Fruit fly (Drosophila melanogaster): Measurements from ENCODE around the gene hzg.
A peak's percentile ranks its signal among the peaks of the same experiment; 100 is the strongest.

Gene hzg

DNA sequence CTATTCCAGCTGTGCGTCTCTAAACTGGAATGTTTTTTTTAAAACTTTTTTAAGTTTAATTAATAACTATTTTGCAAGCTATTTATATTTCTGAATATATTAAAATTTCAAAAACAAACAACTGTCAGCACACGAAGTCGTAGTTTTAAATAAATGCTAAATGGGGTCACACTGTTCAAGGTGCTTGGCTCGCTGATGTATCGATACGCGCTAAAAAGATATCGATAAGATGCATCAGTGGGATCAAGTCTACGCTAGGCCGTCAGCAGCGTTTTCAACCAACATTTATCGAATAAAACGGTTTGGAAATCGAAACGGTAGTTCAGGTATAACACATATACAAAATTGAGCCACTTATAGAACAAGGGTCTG is 46.3 kb upstream of the hzg start, which contains the start of gene Diap1 (continued):
- TF ChIP-seq pzg (GFP tag; optimal IDR thresholded peaks at IDR 0.05) (peak; percentile 99), gfzf (GFP tag; optimal IDR thresholded peaks at IDR 0.05) (peak; percentile 58), ttk (GFP tag; IDR thresholded peaks at IDR 0.05) (no peak), CG17568 (GFP tag; optimal IDR thresholded peaks at IDR 0.05) (no peak), Doc3 (GFP tag; IDR thresholded peaks at IDR 0.05; ENCODE audit: partially characterized antibody) (peak; percentile 85), danr (GFP tag; IDR thresholded peaks at IDR 0.05) (no peak), trem (tag; optimal IDR thresholded peaks at IDR 0.05) (peak; percentile 76), Eip74EF (GFP tag; optimal IDR thresholded peaks at IDR 0.05) (no peak), CG34224 (GFP tag; IDR thresholded peaks at IDR 0.05; ENCODE audit: partially characterized antibody) (peak; percentile 80), ftz-f1 (GFP tag; optimal IDR thresholded peaks at IDR 0.05) (peak; percentile 53), CG14860 (GFP tag; IDR thresholded peaks at IDR 0.05; ENCODE audit: partially characterized antibody) (peak; percentile 84), seq (GFP tag; IDR thresholded peaks at IDR 0.05) (0 out of 2 replicates have a peak, but pooled peaks have one; percentile 3), NFAT (GFP tag; IDR thresholded peaks at IDR 0.05) (no peak), CG11560 (tag; IDR thresholded peaks at IDR 0.05) (peak; percentile 100), CG42726 (GFP tag; IDR thresholded peaks at IDR 0.05; ENCODE audit: partially characterized antibody) (peak; percentile 91), Gsc (GFP tag; IDR thresholded peaks at IDR 0.05) (no peak), CG10267 (tag; optimal IDR thresholded peaks at IDR 0.05) (peak; percentile 59), ci (GFP tag; IDR thresholded peaks at IDR 0.05) (peak; percentile 14; the same call in 2 of the 3 replicates), Opbp (GFP tag; IDR thresholded peaks at IDR 0.05; ENCODE audit: partially characterized antibody) (peak; percentile 81; the same call in 2 of the 3 replicates), CG7963 (GFP tag; IDR thresholded peaks at IDR 0.05; ENCODE audit: partially characterized antibody) (peak; percentile 91), CG1603 (tag; optimal IDR thresholded peaks at IDR 0.05) (peak; percentile 71), Sin3A (optimal IDR thresholded peaks at IDR 0.05) (peak; percentile 71), prd (optimal IDR thresholded peaks at IDR 0.05) (no peak), prd (GFP tag; IDR thresholded peaks at IDR 0.05) (0 out of 3 replicates have a peak, but pooled peaks have one; percentile 17), Hr51 (GFP tag; optimal IDR thresholded peaks at IDR 0.05) (no peak), Dad (GFP tag; optimal IDR thresholded peaks at IDR 0.05) (peak; percentile 0), CG12104 (GFP tag; optimal IDR thresholded peaks at IDR 0.05) (no peak), phol (tag; optimal IDR thresholded peaks at IDR 0.05) (peak; percentile 40), CG1529 (GFP tag; optimal IDR thresholded peaks at IDR 0.05) (no peak), sqz (GFP tag; optimal IDR thresholded peaks at IDR 0.05) (no peak), CG4617 (GFP tag; optimal IDR thresholded peaks at IDR 0.05; ENCODE audit: borderline replicate concordance) (no peak), Ets65A (GFP tag) (peak; percentile 90), CG3847 (GFP tag; IDR thresholded peaks at IDR 0.05) (0 out of 2 replicates have a peak, but pooled peaks have one; percentile 26), lab (GFP tag; optimal IDR thresholded peaks at IDR 0.05) (no peak), B-H1 (GFP tag; IDR thresholded peaks at IDR 0.05) (no peak), CG12659 (GFP tag; optimal IDR thresholded peaks at IDR 0.05) (peak; percentile 18), abd-A (tag; optimal IDR thresholded peaks at IDR 0.05) (peak; percentile 7), maf-S (GFP tag; optimal IDR thresholded peaks at IDR 0.05) (no peak), CG9727 (GFP tag; optimal IDR thresholded peaks at IDR 0.05) (no peak), E2f2 (GFP tag; IDR thresholded peaks at IDR 0.05) (peak; percentile 92), Dref (GFP tag; IDR thresholded peaks at IDR 0.05) (peak; percentile 100), chinmo (GFP tag; IDR thresholded peaks at IDR 0.05; ENCODE audit: partially characterized antibody) (peak; percentile 40; the same call in 1 of the 4 replicates), HmgD (GFP tag; optimal IDR thresholded peaks at IDR 0.05) (no peak), Dll (GFP tag; IDR thresholded peaks at IDR 0.05; ENCODE audit: partially characterized antibody) (peak; percentile 91), C15 (GFP tag; IDR thresholded peaks at IDR 0.05) (no peak), Pdp1 (GFP tag; optimal IDR thresholded peaks at IDR 0.05) (peak in 1 of 2 experiments; percentile 17), stc (GFP tag; IDR thresholded peaks at IDR 0.05) (no peak), CG32532 (GFP tag; IDR thresholded peaks at IDR 0.05) (no peak), CG11247 (GFP tag; IDR thresholded peaks at IDR 0.05) (no peak; the same call in 1 of the 2 replicates), luna (GFP tag; optimal IDR thresholded peaks at IDR 0.05) (no peak)
